Fruit fly (Drosophila melanogaster) whole organism, wandering third instar larva: ENCODE measurements around the gene CG17267.

Experiments used
- Dfd ChIP-seq: fragments of >200 bp; optimal IDR thresholded peaks from 2 replicates; lab custom pipeline; 2017; ENCODE audit warnings: missing biosample characterization, missing genetic modification characterization
- Dif ChIP-seq: fragments of 200-275, 200-300 bp; sonication (Bioruptor generic); optimal IDR thresholded peaks from 2 replicates; lab custom pipeline; 2018; ENCODE audit warnings: missing biosample characterization, missing genetic modification characterization; ENCODE audit not compliant: partially characterized antibody
- GATAd ChIP-seq: sonication (Bioruptor generic); optimal IDR thresholded peaks from 2 replicates; lab custom pipeline; 2016; ENCODE audit warnings: missing biosample characterization, missing genetic modification characterization
- Myc ChIP-seq: fragments of >200 bp; optimal IDR thresholded peaks from 2 replicates; lab custom pipeline; 2017
- br ChIP-seq: fragments of 200-800 bp; sonication (Bioruptor generic); optimal IDR thresholded peaks from 2 replicates; lab custom pipeline; 2016; ENCODE audit warnings: missing biosample characterization, missing genetic modification characterization
- ey ChIP-seq: fragments of 200-800 bp; sonication (Bioruptor generic); optimal IDR thresholded peaks from 2 replicates; lab custom pipeline; 2016; ENCODE audit warnings: missing biosample characterization, missing genetic modification characterization
- foxo ChIP-seq, 2 experiments: fragments of 200-800 bp; sonication (Bioruptor generic); optimal IDR thresholded peaks; 2 replicates in 1 of 2; 3 replicates in 1 of 2; lab custom pipeline; 2016 to 2017; ENCODE audit warnings: missing biosample characterization in 2 of 2, missing genetic modification characterization in 2 of 2
- h ChIP-seq: fragments of 200-800 bp; sonication (Bioruptor generic); optimal IDR thresholded peaks from 3 replicates; lab custom pipeline; 2016; ENCODE audit warnings: missing biosample characterization, mild to moderate bottlenecking, missing genetic modification characterization
- pan ChIP-seq: fragments of >200 bp; optimal IDR thresholded peaks from 2 replicates; lab custom pipeline; 2017
- sage ChIP-seq: fragments of 200-800 bp; sonication (Bioruptor generic); optimal IDR thresholded peaks from 2 replicates; lab custom pipeline; 2016; ENCODE audit warnings: missing biosample characterization, mild to moderate bottlenecking, missing genetic modification characterization

dm6 chr3R:20772543-20772942, 33.6 kb upstream of the CG17267 start, which contains the start of gene Takl1:
- no peak for TF ChIP-seq h (GFP tag; lab: Kevin White, UChicago)
- TF ChIP-seq sage (GFP tag; lab: Kevin White, UChicago): no peak
- no peak for TF ChIP-seq Dfd (GFP tag; lab: Kevin White, UChicago)
- TF ChIP-seq Dif (GFP tag; lab: Kevin White, UChicago): no peak
- TF ChIP-seq ey: no peak
- TF ChIP-seq pan (lab: Kevin White, UChicago): no peak
- TF ChIP-seq foxo (GFP tag; optimal IDR thresholded peaks at IDR 0.05; lab: Kevin White, UChicago): no peak
- no peak for TF ChIP-seq GATAd (GFP tag; lab: Kevin White, UChicago)
- no peak for TF ChIP-seq Myc (lab: Kevin White, UChicago)
- TF ChIP-seq br (GFP tag; lab: Kevin White, UChicago): no peak
